Fruit fly (Drosophila melanogaster): ENCODE results near the gene CG31323.
A peak's percentile ranks its signal among the peaks of the same experiment; 100 is the strongest.

The CG31323 gene

DNA sequence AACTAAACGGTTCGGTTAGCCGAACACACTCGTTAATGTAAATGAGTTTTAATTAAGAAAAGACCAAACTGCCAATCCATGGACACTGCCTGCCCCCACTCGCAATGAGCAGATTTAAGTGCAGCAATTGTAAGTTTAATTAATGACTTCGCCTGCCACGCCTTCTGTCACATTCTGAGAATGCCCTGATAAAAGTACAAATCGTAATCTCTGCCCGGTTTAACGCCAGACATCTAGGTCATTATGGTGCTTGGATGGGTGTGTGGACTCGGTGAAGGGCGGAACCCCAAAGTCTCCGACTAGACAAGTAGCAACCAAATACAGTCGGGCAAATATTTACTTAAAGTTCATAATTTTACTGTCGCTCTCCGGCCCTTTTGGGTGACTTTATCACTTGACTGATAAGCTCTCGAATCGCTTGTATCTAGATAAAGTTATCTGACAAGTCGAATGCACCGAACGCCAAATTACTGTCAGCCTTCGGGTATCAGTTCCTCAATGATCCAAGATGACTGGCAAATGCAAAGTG lies 51.5 kb downstream of the CG31323 start (continued):
- no peak for TF ChIP-seq prd (optimal IDR thresholded peaks at IDR 0.05)
- TF ChIP-seq prd (GFP tag; IDR thresholded peaks at IDR 0.05): no peak
- no peak for TF ChIP-seq Bgb (GFP tag; IDR thresholded peaks at IDR 0.05; ENCODE audit: partially characterized antibody)

DNA sequence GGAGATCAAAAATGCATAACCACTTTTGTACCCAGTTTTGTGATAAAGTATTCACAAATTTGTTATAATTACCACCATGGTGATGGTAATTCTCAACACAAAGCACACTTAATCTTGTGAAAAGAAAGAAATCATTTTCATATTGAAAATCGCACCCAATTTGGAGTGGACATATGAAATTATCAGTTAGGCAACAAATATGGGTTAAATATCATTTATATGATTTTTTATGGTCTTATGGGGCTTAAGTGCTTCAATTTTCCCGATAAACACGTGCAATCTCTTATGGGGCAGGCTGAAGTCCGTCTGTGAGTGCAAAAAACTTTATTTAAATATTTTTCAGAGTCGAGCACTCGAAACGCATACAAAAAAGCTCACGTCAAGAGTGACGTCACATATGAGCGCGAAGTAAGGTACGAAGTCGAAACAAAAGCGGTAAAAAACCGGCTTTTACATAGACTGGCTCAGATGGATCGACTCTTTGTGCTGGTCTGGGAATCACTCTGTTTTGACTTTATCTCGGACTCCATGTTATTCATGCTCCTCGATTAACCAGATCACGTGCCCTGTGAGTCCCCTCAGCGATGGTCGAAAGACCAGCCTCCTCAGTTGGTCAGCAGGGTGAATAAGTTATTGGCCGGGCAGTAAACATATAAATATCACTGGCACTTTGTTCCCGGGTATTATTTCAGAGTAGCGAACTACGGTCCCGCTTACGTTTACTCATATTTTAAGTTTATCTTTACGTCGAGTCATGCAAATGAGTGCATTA lies 56.0 kb downstream of the CG31323 start:
- TF ChIP-seq CG4360 (GFP tag; IDR thresholded peaks at IDR 0.05) (no peak), YL-1 (GFP tag; optimal IDR thresholded peaks at IDR 0.05) (no peak), chinmo (GFP tag; IDR thresholded peaks at IDR 0.05; ENCODE audit: partially characterized antibody) (0 out of 4 replicates have a peak, but pooled peaks have one; percentile 45), Sry-β (GFP tag; optimal IDR thresholded peaks at IDR 0.05) (no peak), cwo (GFP tag; optimal IDR thresholded peaks at IDR 0.05) (peak; percentile 67), ken (GFP tag; IDR thresholded peaks at IDR 0.05) (0 out of 3 replicates have a peak, but pooled peaks have one; percentile 10), CG2712 (tag; optimal IDR thresholded peaks at IDR 0.05) (no peak), nom (GFP tag; optimal IDR thresholded peaks at IDR 0.05) (peak; percentile 40), eve (GFP tag; optimal IDR thresholded peaks at IDR 0.05) (peak in 1 of 2 experiments; percentile 6), Med (GFP tag) (peak; percentile 23), vvl (GFP tag; IDR thresholded peaks at IDR 0.05) (peak; percentile 40; the same call in 1 of the 2 replicates), trh (GFP tag; optimal IDR thresholded peaks at IDR 0.05) (no peak), sens (GFP tag) (peak; percentile 51), z (GFP tag; IDR thresholded peaks at IDR 0.05) (peak; percentile 88), CG12769 (tag; optimal IDR thresholded peaks at IDR 0.05) (peak; percentile 5), CG18011 (GFP tag; optimal IDR thresholded peaks at IDR 0.05) (no peak)

DNA sequence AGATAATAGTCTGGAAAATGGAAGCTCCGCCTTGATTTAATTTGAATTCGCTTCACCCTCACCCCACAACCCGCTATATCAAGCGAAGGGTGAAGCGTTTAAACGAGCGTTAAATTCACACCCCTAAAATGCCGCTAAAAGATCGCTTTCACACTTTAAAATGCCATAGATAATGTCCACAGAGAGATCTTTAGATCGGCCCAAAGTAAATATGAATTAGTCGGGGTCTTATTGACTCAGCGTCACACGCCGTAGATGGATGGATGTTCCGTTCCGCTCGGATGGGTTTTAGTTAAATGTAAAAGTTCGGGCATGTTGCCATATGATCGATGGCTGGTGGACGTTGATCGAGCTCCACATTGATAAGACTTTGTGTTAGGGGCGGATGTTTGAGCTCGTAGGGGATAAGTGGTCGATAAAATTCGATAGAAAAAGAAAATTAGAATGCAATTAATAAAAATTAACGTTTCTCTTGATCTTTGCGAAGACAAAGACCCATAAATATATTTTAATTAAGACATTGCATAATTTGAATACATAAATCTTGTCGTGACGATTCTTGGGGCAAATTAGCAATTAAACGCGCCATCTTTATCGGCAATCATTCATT lies 57.5 kb downstream of the CG31323 start:
- TF ChIP-seq CG10979 (tag; optimal IDR thresholded peaks at IDR 0.05): peak; percentile 36
- TF ChIP-seq wek (GFP tag; optimal IDR thresholded peaks at IDR 0.05): peak; percentile 92
- TF ChIP-seq ase (GFP tag; IDR thresholded peaks at IDR 0.05): peak; percentile 29; the same call in 1 of the 3 replicates
- peak; percentile 91 for TF ChIP-seq NK7.1 (GFP tag; optimal IDR thresholded peaks at IDR 0.05)
- TF ChIP-seq Xbp1 (GFP tag; optimal IDR thresholded peaks at IDR 0.05): peak; percentile 50
- TF ChIP-seq CG10959 (GFP tag; IDR thresholded peaks at IDR 0.05): 0 out of 2 replicates have a peak, but pooled peaks have one; percentile 18
- peak; percentile 78 for TF ChIP-seq CG2120 (GFP tag; optimal IDR thresholded peaks at IDR 0.05)
- peak; percentile 80 for TF ChIP-seq B-H2 (GFP tag; optimal IDR thresholded peaks at IDR 0.05)
- TF ChIP-seq bowl (GFP tag; IDR thresholded peaks at IDR 0.05): peak; percentile 54; the same call in 1 of the 2 replicates
- peak; percentile 98 for TF ChIP-seq Med (GFP tag)
- peak; percentile 21 for TF ChIP-seq CG8388 (GFP tag; optimal IDR thresholded peaks at IDR 0.05)
- TF ChIP-seq Kr (GFP tag; optimal IDR thresholded peaks at IDR 0.05): no peak
- peak; percentile 82 for TF ChIP-seq CG3065 (GFP tag; optimal IDR thresholded peaks at IDR 0.05)
- peak; percentile 51; the same call in 1 of the 2 replicates for TF ChIP-seq CG10321 (GFP tag; IDR thresholded peaks at IDR 0.05)
- peak; percentile 67 for TF ChIP-seq dm (GFP tag; optimal IDR thresholded peaks at IDR 0.05)
- TF ChIP-seq CG6683 (GFP tag; optimal IDR thresholded peaks at IDR 0.05): peak; percentile 83
- TF ChIP-seq insv (GFP tag; optimal IDR thresholded peaks at IDR 0.05): peak; percentile 30 to 69
- TF ChIP-seq eve (GFP tag; optimal IDR thresholded peaks at IDR 0.05): peak in 1 of 2 experiments; percentile 83
- TF ChIP-seq HLHmδ (GFP tag; optimal IDR thresholded peaks at IDR 0.05): peak; percentile 88
- peak; percentile 88 for TF ChIP-seq Xrp1 (GFP tag; IDR thresholded peaks at IDR 0.05)
- TF ChIP-seq CG3838 (GFP tag; optimal IDR thresholded peaks at IDR 0.05): peak; percentile 73
- TF ChIP-seq CG11723 (GFP tag; optimal IDR thresholded peaks at IDR 0.05): peak; percentile 74
- TF ChIP-seq dimm (GFP tag; IDR thresholded peaks at IDR 0.05): peak; percentile 68
- peak; percentile 91 for TF ChIP-seq CG10543 (GFP tag; optimal IDR thresholded peaks at IDR 0.05)
- peak; percentile 83 for TF ChIP-seq CG10431 (GFP tag; optimal IDR thresholded peaks at IDR 0.05)
- TF ChIP-seq ro (GFP tag; IDR thresholded peaks at IDR 0.05): peak; percentile 52; the same call in 1 of the 2 replicates
- peak; percentile 77 for TF ChIP-seq CG14965 (GFP tag; optimal IDR thresholded peaks at IDR 0.05; ENCODE audit: borderline replicate concordance)
- peak; percentile 88 for TF ChIP-seq Sox100B (GFP tag; optimal IDR thresholded peaks at IDR 0.05)
